Fruit fly (Drosophila melanogaster) whole organism, embryonic: ENCODE results near the gene goe.

Source experiments
- CG10979 ChIP-seq: fragments of 200-800 bp; sonication (Bioruptor generic); optimal IDR thresholded peaks from 2 replicates; lab custom pipeline; 2018; ENCODE audit warnings: missing biosample characterization, mild to moderate bottlenecking, missing genetic modification characterization, moderate library complexity
- CG12219 ChIP-seq: fragments of 200-800 bp; sonication (Bioruptor generic); optimal IDR thresholded peaks from 3 replicates; lab custom pipeline; 2018; ENCODE audit warnings: missing biosample characterization, mild to moderate bottlenecking, missing genetic modification characterization
- CG13287 ChIP-seq: fragments of 200-800 bp; sonication (Bioruptor generic); IDR thresholded peaks from 2 replicates; pipeline ENCODE4 v1.3.6; 2022; ENCODE audit warnings: missing biosample characterization, missing genetic modification characterization; ENCODE audit not compliant: partially characterized antibody
- CG13894 ChIP-seq: fragments of 200-800 bp; sonication (Bioruptor generic); optimal IDR thresholded peaks from 3 replicates; lab custom pipeline; 2018; ENCODE audit warnings: missing biosample characterization, mild to moderate bottlenecking, missing genetic modification characterization, moderate library complexity
- CG14965 ChIP-seq: fragments of 200-800 bp; sonication (Bioruptor generic); optimal IDR thresholded peaks from 2 replicates; lab custom pipeline; 2016; ENCODE audit warnings: missing biosample characterization, missing genetic modification characterization, borderline replicate concordance
- CG1529 ChIP-seq: fragments of 200-800 bp; sonication (Bioruptor generic); optimal IDR thresholded peaks from 3 replicates; lab custom pipeline; 2018; ENCODE audit warnings: missing biosample characterization, missing genetic modification characterization
- CG17359 ChIP-seq: fragments of 200-800 bp; sonication (Bioruptor generic); optimal IDR thresholded peaks from 3 replicates; lab custom pipeline; 2018; ENCODE audit warnings: missing biosample characterization, mild to moderate bottlenecking, missing genetic modification characterization, moderate library complexity
- CG17385 ChIP-seq: fragments of 200-800 bp; sonication (Bioruptor generic); optimal IDR thresholded peaks from 3 replicates; lab custom pipeline; 2018; ENCODE audit warnings: missing biosample characterization, mild to moderate bottlenecking, missing genetic modification characterization
- CG18599 ChIP-seq: fragments of 200-800 bp; sonication (Bioruptor generic); optimal IDR thresholded peaks from 3 replicates; lab custom pipeline; 2017; ENCODE audit warnings: missing biosample characterization, missing genetic modification characterization, mild to moderate bottlenecking, moderate library complexity, missing genetic modification reagents
- CG2129 ChIP-seq: fragments of 200-800 bp; sonication (Bioruptor generic); IDR thresholded peaks from 2 replicates; pipeline ENCODE4 v1.3.6; 2022; ENCODE audit warnings: missing biosample characterization, missing genetic modification characterization; ENCODE audit not compliant: partially characterized antibody
- CG2199 ChIP-seq: fragments of 200-800 bp; sonication (Bioruptor generic); IDR thresholded peaks from 3 replicates; pipeline ENCODE4 v1.3.6; 2022; ENCODE audit warnings: missing biosample characterization, missing genetic modification characterization
- CG30431 ChIP-seq: fragments of 200-800 bp; sonication (Bioruptor generic); optimal IDR thresholded peaks from 2 replicates; lab custom pipeline; 2017; ENCODE audit warnings: missing biosample characterization, missing genetic modification characterization
- CG32532 ChIP-seq: fragments of 200-800 bp; sonication (Bioruptor generic); IDR thresholded peaks from 2 replicates; pipeline ENCODE4 v1.3.6; 2022; ENCODE audit warnings: missing biosample characterization, missing genetic modification characterization
- CG34376 ChIP-seq: fragments of 200-800 bp; sonication (Bioruptor generic); optimal IDR thresholded peaks from 2 replicates; lab custom pipeline; 2018; ENCODE audit warnings: missing biosample characterization, mild to moderate bottlenecking, missing genetic modification characterization
- CG3847 ChIP-seq: fragments of 200-800 bp; sonication (Bioruptor generic); IDR thresholded peaks from 2 replicates; pipeline ENCODE4 v1.3.6; 2022; ENCODE audit warnings: missing biosample characterization, missing genetic modification characterization
- CG6254 ChIP-seq: fragments of 200-800 bp; sonication (Bioruptor generic); optimal IDR thresholded peaks from 3 replicates; lab custom pipeline; 2017; ENCODE audit warnings: mild to moderate bottlenecking, missing biosample characterization, missing genetic modification reagents, missing genetic modification characterization
- CG6765 ChIP-seq: fragments of 200-800 bp; sonication (Bioruptor generic); optimal IDR thresholded peaks from 3 replicates; lab custom pipeline; 2017; ENCODE audit warnings: missing biosample characterization, mild to moderate bottlenecking, missing genetic modification characterization
- CG6854 ChIP-seq: fragments of 200-800 bp; sonication (Bioruptor generic); optimal IDR thresholded peaks from 3 replicates; lab custom pipeline; 2017; ENCODE audit warnings: missing biosample characterization, mild to moderate bottlenecking, missing genetic modification characterization
- CG8290 ChIP-seq, 3 experiments: fragments of 200-800 bp; sonication (Bioruptor generic); optimal IDR thresholded peaks; 2 replicates each; lab custom pipeline; 2016 to 2019; ENCODE audit warnings: missing biosample characterization in 3 of 3, missing genetic modification characterization in 3 of 3, mild to moderate bottlenecking in 2 of 3, moderate library complexity in 1 of 3
- CG8359 ChIP-seq: fragments of 200-800 bp; sonication (Bioruptor generic); optimal IDR thresholded peaks from 2 replicates; lab custom pipeline; 2017; ENCODE audit warnings: missing biosample characterization, mild to moderate bottlenecking, missing genetic modification characterization, borderline replicate concordance
- CTCF ChIP-seq: fragments of 200-800 bp; sonication (Bioruptor generic); optimal IDR thresholded peaks from 2 replicates; lab custom pipeline; 2017; ENCODE audit warnings: missing biosample characterization, mild to moderate bottlenecking, missing genetic modification characterization, moderate library complexity
- Ets65A ChIP-seq: fragments of 200-800 bp; sonication (Bioruptor generic); peaks from one replicate; lab custom pipeline; 2016; ENCODE audit warnings: missing biosample characterization, missing genetic modification characterization
- Med ChIP-seq: fragments of 200-800 bp; sonication (Bioruptor generic); peaks from one replicate; lab custom pipeline; 2016; ENCODE audit warnings: missing biosample characterization, missing genetic modification characterization, mild to moderate bottlenecking, inconsistent platforms, moderate library complexity
- PHDP ChIP-seq: fragments of 200-800 bp; sonication (Bioruptor generic); optimal IDR thresholded peaks from 3 replicates; lab custom pipeline; 2018; ENCODE audit warnings: missing biosample characterization, mild to moderate bottlenecking, missing genetic modification characterization, moderate library complexity
- Pdp1 ChIP-seq, 2 experiments: fragments of 200-800 bp; sonication (Bioruptor generic); optimal IDR thresholded peaks; 3 replicates each; lab custom pipeline; 2016; ENCODE audit warnings: missing biosample characterization in 2 of 2, missing genetic modification characterization in 2 of 2, mild to moderate bottlenecking in 1 of 2, moderate library complexity in 1 of 2
- Sox100B ChIP-seq: fragments of 200-800 bp; sonication (Bioruptor generic); optimal IDR thresholded peaks from 3 replicates; lab custom pipeline; 2018; ENCODE audit warnings: missing biosample characterization, mild to moderate bottlenecking, missing genetic modification characterization
- Xrp1 ChIP-seq: fragments of 200-800 bp; sonication (Bioruptor generic); IDR thresholded peaks from 2 replicates; pipeline ENCODE4 v1.3.6; 2022; ENCODE audit warnings: missing biosample characterization, missing genetic modification characterization
- al ChIP-seq: fragments of 200-800 bp; sonication (Bioruptor generic); IDR thresholded peaks from 2 replicates; pipeline ENCODE4 v1.3.6; 2022; ENCODE audit warnings: missing biosample characterization, missing genetic modification characterization
- chm ChIP-seq: fragments of 200-800 bp; sonication (Bioruptor generic); IDR thresholded peaks from 2 replicates; pipeline ENCODE4 v1.3.6; 2022; ENCODE audit warnings: missing biosample characterization, missing genetic modification characterization
- ci ChIP-seq: fragments of 200-800 bp; sonication (Bioruptor generic); IDR thresholded peaks from 3 replicates; pipeline ENCODE4 v1.3.6; 2022; ENCODE audit warnings: missing biosample characterization, missing genetic modification characterization
- crol ChIP-seq: fragments of 200-800 bp; sonication (Bioruptor generic); IDR thresholded peaks from 2 replicates; pipeline ENCODE4 v1.3.6; 2022; ENCODE audit warnings: missing biosample characterization, missing genetic modification characterization
- dmrt99B ChIP-seq: fragments of 200-800 bp; sonication (Bioruptor generic); optimal IDR thresholded peaks from 2 replicates; lab custom pipeline; 2018; ENCODE audit warnings: missing biosample characterization, mild to moderate bottlenecking, missing genetic modification characterization, moderate library complexity
- exex ChIP-seq: fragments of 200-800 bp; sonication (Bioruptor generic); optimal IDR thresholded peaks from 4 replicates; lab custom pipeline; 2018; ENCODE audit warnings: missing biosample characterization, mild to moderate bottlenecking, missing genetic modification characterization, moderate library complexity
- grn ChIP-seq: fragments of 200-800 bp; sonication (Bioruptor generic); optimal IDR thresholded peaks from 3 replicates; lab custom pipeline; 2017; ENCODE audit warnings: missing biosample characterization, missing genetic modification characterization
- gro ChIP-seq: fragments of 200-800 bp; sonication (Bioruptor generic); optimal IDR thresholded peaks from 2 replicates; lab custom pipeline; 2016; ENCODE audit warnings: missing biosample characterization, missing genetic modification characterization
- hkb ChIP-seq, 2 experiments: fragments of 200-800 bp in 1 of 2; fragments of >200 bp in 1 of 2; sonication (Bioruptor generic) in 1 of 2; IDR thresholded peaks in 1 of 2; optimal IDR thresholded peaks in 1 of 2; 2 replicates each; pipeline versions ENCODE4 v1.3.6 to Lab custom; 2017 to 2022; ENCODE audit warnings: missing biosample characterization in 1 of 2, missing genetic modification characterization in 1 of 2
- ken ChIP-seq: fragments of 200-800 bp; sonication (Bioruptor generic); IDR thresholded peaks from 3 replicates; pipeline ENCODE4 v1.3.6; 2022; ENCODE audit warnings: missing biosample characterization, missing genetic modification characterization
- lola ChIP-seq, 3 experiments: fragments of >200 bp in 2 of 3; fragments of 200-800 bp in 1 of 3; sonication (Bioruptor generic) in 1 of 3; optimal IDR thresholded peaks; 2 replicates each; lab custom pipeline; 2017 to 2019; ENCODE audit warnings: missing biosample characterization in 3 of 3, missing genetic modification characterization in 3 of 3, mild to moderate bottlenecking in 1 of 3, moderate library complexity in 1 of 3
- lov ChIP-seq, 2 experiments: fragments of 200-800 bp in 1 of 2; fragments of >200 bp in 1 of 2; sonication (Bioruptor generic) in 1 of 2; IDR thresholded peaks in 1 of 2; optimal IDR thresholded peaks in 1 of 2; 2 replicates in 1 of 2; 3 replicates in 1 of 2; pipeline versions ENCODE4 v1.3.6 to Lab custom; 2017 to 2022; ENCODE audit warnings: missing biosample characterization in 1 of 2, missing genetic modification characterization in 1 of 2
- maf-S ChIP-seq: fragments of 200-800 bp; sonication (Bioruptor generic); optimal IDR thresholded peaks from 2 replicates; lab custom pipeline; 2016; ENCODE audit warnings: missing biosample characterization, missing genetic modification characterization
- mirr ChIP-seq: fragments of 200-800 bp; sonication (Bioruptor generic); optimal IDR thresholded peaks from 3 replicates; lab custom pipeline; 2018; ENCODE audit warnings: missing biosample characterization, mild to moderate bottlenecking, missing genetic modification characterization
- pan ChIP-seq, 4 experiments: fragments of >200 bp in 3 of 4; fragments of 200-800 bp in 1 of 4; sonication (Bioruptor generic) in 1 of 4; optimal IDR thresholded peaks in 3 of 4; IDR thresholded peaks in 1 of 4; 2 replicates each; pipeline versions ENCODE4 v1.3.6 to Lab custom; 2017 to 2022; ENCODE audit warnings: missing biosample characterization in 2 of 4, missing genetic modification characterization in 2 of 4, mixed read lengths in 1 of 4
- sd ChIP-seq: fragments of 200-800 bp; sonication (Bioruptor generic); optimal IDR thresholded peaks from 3 replicates; lab custom pipeline; 2018; ENCODE audit warnings: missing biosample characterization, mild to moderate bottlenecking, missing genetic modification characterization, moderate library complexity
- sr ChIP-seq: fragments of 200-800 bp; sonication (Bioruptor generic); IDR thresholded peaks from 3 replicates; pipeline ENCODE4 v1.3.6; 2022; ENCODE audit warnings: missing biosample characterization, missing genetic modification characterization
- stwl ChIP-seq: fragments of 200-800 bp; sonication (Bioruptor generic); optimal IDR thresholded peaks from 3 replicates; lab custom pipeline; 2018; ENCODE audit warnings: missing biosample characterization, mild to moderate bottlenecking, missing genetic modification characterization, moderate library complexity
- sug ChIP-seq: fragments of 200-800 bp; optimal IDR thresholded peaks from 2 replicates; lab custom pipeline; 2019; ENCODE audit warnings: missing biosample characterization, mild to moderate bottlenecking, missing genetic modification characterization, moderate library complexity
- wor ChIP-seq: fragments of 200-800 bp; sonication (Bioruptor generic); IDR thresholded peaks from 2 replicates; pipeline ENCODE4 v1.3.6; 2022; ENCODE audit warnings: missing biosample characterization, missing genetic modification characterization

goe gene

dm6 chrX:16747467-16747866 lies 4.2 kb downstream of the goe start:
- no peak for TF ChIP-seq PHDP (tag; lab: Kevin White, UChicago)
- peak; percentile 61 for TF ChIP-seq mirr (GFP tag; lab: Kevin White, UChicago)
- peak; percentile 3 for TF ChIP-seq CG18599
- no peak for TF ChIP-seq CG13287 (GFP tag; lab: Robert Waterston, UW)
- peak; percentile 58 for TF ChIP-seq sd (tag; lab: Kevin White, UChicago)
- TF ChIP-seq exex (tag; lab: Kevin White, UChicago) = peak; percentile 92
- TF ChIP-seq CG34376 (GFP tag; lab: Kevin White, UChicago) = peak; percentile 82
- TF ChIP-seq CG30431 (GFP tag; lab: Kevin White, UChicago) = no peak
- TF ChIP-seq ken (GFP tag; lab: Robert Waterston, UW) = no peak
- peak in 1 of 2 experiments; percentile 29 for TF ChIP-seq Pdp1 (GFP tag; optimal IDR thresholded peaks at IDR 0.05; lab: Kevin White, UChicago)
- peak; percentile 66 for TF ChIP-seq sug (tag; lab: Kevin White, UChicago)
- TF ChIP-seq gro = no peak
- TF ChIP-seq CG13894 (tag; lab: Kevin White, UChicago) = peak; percentile 8
- TF ChIP-seq grn (GFP tag; lab: Kevin White, UChicago) = peak; percentile 77

dm6 chrX:16746824-16747223 lies 4.9 kb downstream of the goe start:
- TF ChIP-seq CG6765 (GFP tag; lab: Kevin White, UChicago) = no peak
- peak; percentile 8 for TF ChIP-seq CG8359 (GFP tag; lab: Kevin White, UChicago)
- TF ChIP-seq CG6254 (GFP tag; lab: Kevin White, UChicago) = peak; percentile 34
- peak; percentile 71 for TF ChIP-seq CG8290 (GFP tag; optimal IDR thresholded peaks at IDR 0.05; lab: Kevin White, UChicago)
- TF ChIP-seq CG8290 (tag; optimal IDR thresholded peaks at IDR 0.05; lab: Kevin White, UChicago) = no peak
- TF ChIP-seq chm (GFP tag; lab: Robert Waterston, UW) = 0 out of 2 replicates have a peak, but pooled peaks have one; percentile 14
- TF ChIP-seq al (GFP tag; lab: Robert Waterston, UW) = no peak
- no peak for TF ChIP-seq pan (optimal IDR thresholded peaks at IDR 0.05; lab: Kevin White, UChicago)
- TF ChIP-seq pan (GFP tag; optimal IDR thresholded peaks at IDR 0.05 in 1 of 2, IDR thresholded peaks at IDR 0.05 in 1 of 2) = peak in 1 of 2 experiments; percentile 13
- TF ChIP-seq Sox100B = peak; percentile 11
- peak; percentile 8 for TF ChIP-seq stwl
- TF ChIP-seq CG17359 (tag; lab: Kevin White, UChicago) = peak; percentile 11
- peak; percentile 27 for TF ChIP-seq CG17385 (GFP tag; lab: Kevin White, UChicago)
- TF ChIP-seq CG2129 (GFP tag; lab: Robert Waterston, UW) = no peak
- peak; percentile 8 for TF ChIP-seq CG12219
- TF ChIP-seq lola (GFP tag; optimal IDR thresholded peaks at IDR 0.05; lab: Kevin White, UChicago) = no peak
- TF ChIP-seq Med = peak; percentile 72
- no peak for TF ChIP-seq hkb (optimal IDR thresholded peaks at IDR 0.05; lab: Kevin White, UChicago)
- 0 out of 2 replicates have a peak, but pooled peaks have one; percentile 25 for TF ChIP-seq hkb (GFP tag; IDR thresholded peaks at IDR 0.05; lab: Robert Waterston, UW)
- peak; percentile 64; the same call in 1 of the 3 replicates for TF ChIP-seq ci (GFP tag; lab: Robert Waterston, UW)
- TF ChIP-seq Xrp1 (GFP tag; lab: Robert Waterston, UW) = 0 out of 2 replicates have a peak, but pooled peaks have one; percentile 14
- no peak for TF ChIP-seq lov (optimal IDR thresholded peaks at IDR 0.05; lab: Kevin White, UChicago)
- 0 out of 3 replicates have a peak, but pooled peaks have one; percentile 42 for TF ChIP-seq lov (GFP tag; IDR thresholded peaks at IDR 0.05; lab: Robert Waterston, UW)
- TF ChIP-seq Ets65A (GFP tag; lab: Kevin White, UChicago) = peak; percentile 3
- no peak for TF ChIP-seq maf-S (GFP tag; lab: Kevin White, UChicago)
- no peak for TF ChIP-seq sr (GFP tag; lab: Robert Waterston, UW)
- TF ChIP-seq CG6854 (GFP tag; lab: Kevin White, UChicago) = no peak
- peak; percentile 13 for TF ChIP-seq CG1529 (GFP tag; lab: Kevin White, UChicago)
- TF ChIP-seq CG3847 (GFP tag; lab: Robert Waterston, UW) = no peak
- TF ChIP-seq CG14965 = peak; percentile 93
- TF ChIP-seq CG10979 = peak; percentile 27
- no peak for TF ChIP-seq wor (GFP tag; lab: Robert Waterston, UW)
- TF ChIP-seq dmrt99B (tag; lab: Kevin White, UChicago) = peak; percentile 30
- peak; percentile 90 for TF ChIP-seq CTCF (GFP tag; lab: Kevin White, UChicago)
- TF ChIP-seq crol (GFP tag; lab: Robert Waterston, UW) = no peak
- TF ChIP-seq CG2199 (GFP tag; lab: Robert Waterston, UW) = peak; percentile 92
- TF ChIP-seq CG32532 (GFP tag; lab: Robert Waterston, UW) = peak; percentile 26; the same call in 1 of the 2 replicates
